Worm (Caenorhabditis elegans) whole organism, mixed stage, embryonic: ENCODE results near the gene F45E12.5.

Source experiments
- bed-3 ChIP-seq: fragments of 200-800 bp; sonication (Bioruptor generic); optimal IDR thresholded peaks from 3 replicates; lab custom pipeline; 2018; ENCODE audit warnings: mild to moderate bottlenecking, missing genetic modification characterization, moderate library complexity, missing compliant biosample characterization
- elt-1 ChIP-seq: sonication (generic microtip); optimal IDR thresholded peaks from 2 replicates; lab custom pipeline; 2017; ENCODE audit warnings: missing genetic modification characterization, mild to moderate bottlenecking, missing compliant biosample characterization, antibody characterized with exemption, moderate library complexity, borderline replicate concordance; ENCODE audit not compliant: insufficient read depth
- elt-3 ChIP-seq: fragments of 150-350 bp; optimal IDR thresholded peaks from 2 replicates; lab custom pipeline; 2014; ENCODE audit warnings: missing biosample characterization, missing genetic modification characterization
- lsy-2 ChIP-seq: fragments of 150-350 bp; optimal IDR thresholded peaks from 2 replicates; lab custom pipeline; 2014; ENCODE audit warnings: missing biosample characterization, missing genetic modification characterization
- nhr-28 ChIP-seq: fragments of 150-350 bp; optimal IDR thresholded peaks from 2 replicates; lab custom pipeline; 2014; ENCODE audit warnings: missing biosample characterization, missing genetic modification characterization
- unc-39 ChIP-seq: fragments of 150-350 bp; optimal IDR thresholded peaks from 2 replicates; lab custom pipeline; 2014; ENCODE audit warnings: missing biosample characterization, missing genetic modification characterization

DNA sequence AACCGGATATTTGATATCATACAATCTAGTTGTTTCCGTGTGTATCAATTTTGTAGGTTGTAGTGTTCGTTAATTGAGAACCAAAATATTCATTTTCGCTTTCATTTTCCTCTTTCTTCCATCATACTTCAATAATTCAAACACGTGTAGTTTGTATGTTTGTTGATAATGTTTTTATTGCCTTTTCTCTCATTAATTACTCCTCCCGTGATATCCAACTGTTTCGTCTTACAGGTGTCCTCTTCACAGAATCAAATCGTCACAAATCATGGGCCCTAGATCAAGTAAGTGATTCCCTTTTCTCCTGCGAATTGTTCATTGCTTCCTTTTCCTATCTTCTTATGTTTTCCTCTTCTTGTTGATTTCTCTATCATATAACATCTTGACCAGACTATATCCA, 29.1 kb upstream of the F45E12.5 start, which contains the start of gene nhr-21:
- no peak for TF ChIP-seq bed-3 (GFP tag; lab: Kevin White, UChicago)
- no peak for TF ChIP-seq elt-3 (tag; lab: Kevin White, UChicago)
- TF ChIP-seq nhr-28 (tag; lab: Kevin White, UChicago), result no peak
- no peak for TF ChIP-seq lsy-2 (tag; lab: Kevin White, UChicago)
- no peak for TF ChIP-seq elt-1 (tag; lab: Kevin White, UChicago)
- TF ChIP-seq unc-39, result no peak
